Worm (Caenorhabditis elegans): ENCODE results near the gene mec-2.

mec-2 gene

DNA sequence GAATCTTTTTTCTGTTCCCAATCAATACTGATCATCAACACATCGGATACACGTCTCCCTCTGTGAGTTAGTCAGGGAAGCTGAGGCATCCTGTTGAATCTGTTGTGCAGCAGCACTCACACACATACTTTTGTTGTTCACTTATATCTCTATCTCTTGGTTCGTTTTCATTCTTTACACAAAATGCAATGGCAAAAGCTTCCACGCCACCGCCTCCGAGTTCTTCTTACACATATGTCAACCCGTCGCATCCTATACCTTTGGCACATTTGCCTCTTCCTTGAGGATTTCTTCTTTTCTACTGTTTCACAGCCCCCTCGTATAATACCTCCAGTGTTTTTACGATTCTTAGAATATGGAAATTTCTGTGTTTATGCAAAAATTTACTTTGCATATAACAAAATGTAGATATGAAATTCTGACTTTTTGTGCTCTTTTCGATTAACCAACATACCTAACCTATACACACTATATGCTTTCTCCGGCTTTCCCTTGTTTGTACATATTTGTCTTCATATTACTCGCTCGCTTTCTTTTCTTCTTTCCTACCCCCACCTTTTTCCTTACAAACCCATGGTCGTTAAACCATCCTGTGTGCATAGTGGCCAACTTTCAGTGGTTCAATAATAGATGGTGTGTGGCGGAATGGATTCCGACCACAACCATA is 25.1 kb downstream of the mec-2 start, which contains the start of gene unc-97:
TSS of gene unc-97 (plus strand) at position 617 of the 667 bp plus-strand sequence.
- no peak for TF ChIP-seq aly-2 (tag; optimal IDR thresholded peaks at IDR 0.05)
- no peak for TF ChIP-seq ztf-11 (tag; optimal IDR thresholded peaks at IDR 0.05)
- TF ChIP-seq nhr-76 (tag; optimal IDR thresholded peaks at IDR 0.05) = no peak
- peak in 1 of 2 experiments; percentile 25 for TF ChIP-seq daf-16 (GFP tag; optimal IDR thresholded peaks at IDR 0.05)
- no peak for TF ChIP-seq daf-16 (tag; optimal IDR thresholded peaks at IDR 0.05)

DNA sequence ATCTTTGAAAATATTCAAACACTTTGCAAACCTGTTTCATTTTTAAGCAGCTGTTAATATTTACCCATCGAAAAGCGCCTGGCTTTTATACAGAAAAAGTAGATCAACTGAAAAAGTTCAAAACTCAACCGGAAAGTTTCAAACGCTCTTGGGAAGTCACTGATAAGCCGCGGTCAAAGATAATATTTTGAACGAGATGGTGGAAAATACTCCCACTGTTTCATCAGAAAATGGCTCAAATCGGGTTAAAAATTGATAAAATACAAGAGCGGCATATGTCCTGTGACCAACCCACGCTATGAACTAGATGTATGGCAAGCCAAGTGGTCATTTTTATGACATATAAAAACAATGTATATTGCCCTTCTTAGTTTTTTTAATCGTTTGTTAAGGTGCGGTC is 31.7 kb downstream of the mec-2 start, which contains the start of gene sulp-2:
TSS of gene sulp-2 (minus strand) at position 107 of the 400 bp plus-strand sequence.
- TF ChIP-seq pqm-1 (tag; optimal IDR thresholded peaks at IDR 0.05) = peak; percentile 11
- TF ChIP-seq unc-62 (GFP tag; optimal IDR thresholded peaks at IDR 0.05 in 1 of 2) = peak in 1 of 2 experiments; percentile 85
- TF ChIP-seq unc-62 (tag; optimal IDR thresholded peaks at IDR 0.05) = no peak
- TF ChIP-seq dmd-9 (GFP tag; IDR thresholded peaks at IDR 0.05) = no peak
- TF ChIP-seq dve-1 (tag; optimal IDR thresholded peaks at IDR 0.05; ENCODE audit: insufficient read depth) = peak; percentile 11
- TF ChIP-seq nhr-28 (tag; optimal IDR thresholded peaks at IDR 0.05) = peak; percentile 2
- no peak for TF ChIP-seq lir-3 (tag; optimal IDR thresholded peaks at IDR 0.05)
- TF ChIP-seq mes-2 (tag; optimal IDR thresholded peaks at IDR 0.05; ENCODE audit: poor library complexity, severe bottlenecking) = no peak
- TF ChIP-seq hlh-11 (tag; optimal IDR thresholded peaks at IDR 0.05) = peak; percentile 39

DNA sequence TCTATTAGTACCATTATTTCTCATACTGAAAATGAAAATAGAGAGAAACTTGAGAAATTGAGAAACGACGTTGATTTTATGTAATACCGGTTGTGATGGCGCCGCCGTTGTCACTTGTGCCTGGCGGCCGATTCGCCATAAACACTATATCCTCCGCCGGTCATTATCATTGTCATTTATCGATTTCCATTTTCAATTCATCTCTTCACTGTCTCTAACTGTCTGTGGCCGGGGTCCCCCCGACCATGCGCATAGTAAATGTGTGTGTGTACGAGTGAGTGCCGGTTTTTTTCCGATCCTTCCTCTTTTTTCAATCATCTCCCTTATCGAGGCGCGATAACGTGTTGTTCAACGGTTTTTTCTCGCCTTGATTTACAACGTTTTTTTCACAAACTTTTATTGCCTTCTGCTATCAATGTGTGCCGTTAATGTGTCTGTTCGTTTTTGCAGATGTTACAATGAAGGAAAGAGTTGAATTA is 35.8 kb downstream of the mec-2 start, which contains the start of gene F14D12.1:
TSS of gene F14D12.1 (plus strand) at position 429 of the 479 bp plus-strand sequence.
- no peak for TF ChIP-seq lin-1 (GFP tag; IDR thresholded peaks at IDR 0.05)
- no peak for TF ChIP-seq mep-1 (tag; optimal IDR thresholded peaks at IDR 0.05)
- peak; percentile 67 for TF ChIP-seq hlh-11 (tag; optimal IDR thresholded peaks at IDR 0.05)
- 0 out of 2 replicates have a peak, but pooled peaks have one; percentile 14 for TF ChIP-seq dmd-6 (GFP tag; IDR thresholded peaks at IDR 0.05)
- TF ChIP-seq sdz-12 (GFP tag; optimal IDR thresholded peaks at IDR 0.05) = no peak
- TF ChIP-seq nhr-48 (tag; optimal IDR thresholded peaks at IDR 0.05) = peak; percentile 37
- TF ChIP-seq mdl-1 (tag; optimal IDR thresholded peaks at IDR 0.05) = peak in 1 of 2 experiments; percentile 30
- peak in 1 of 2 experiments; percentile 46 for TF ChIP-seq unc-62 (GFP tag; optimal IDR thresholded peaks at IDR 0.05 in 1 of 2)
- no peak for TF ChIP-seq unc-62 (tag; optimal IDR thresholded peaks at IDR 0.05)
- peak; percentile 70 for TF ChIP-seq nhr-28 (tag; optimal IDR thresholded peaks at IDR 0.05)
- peak; percentile 76 for TF ChIP-seq mxl-3 (GFP tag; optimal IDR thresholded peaks at IDR 0.05)
- TF ChIP-seq Y105C5A.15 (GFP tag; IDR thresholded peaks at IDR 0.05) = no peak
- TF ChIP-seq saeg-2 (GFP tag; IDR thresholded peaks at IDR 0.05) = no peak
- no peak for TF ChIP-seq nhr-237 (tag; optimal IDR thresholded peaks at IDR 0.05)
- no peak for TF ChIP-seq daf-12 (tag; optimal IDR thresholded peaks at IDR 0.05)
- no peak for TF ChIP-seq skn-1 (tag; optimal IDR thresholded peaks at IDR 0.05)
- TF ChIP-seq aha-1 (tag) = peak; percentile 95
- no peak for TF ChIP-seq unc-39 (tag; optimal IDR thresholded peaks at IDR 0.05)
- TF ChIP-seq hlh-30 (tag; optimal IDR thresholded peaks at IDR 0.05; ENCODE audit: insufficient read depth) = peak; percentile 32

DNA sequence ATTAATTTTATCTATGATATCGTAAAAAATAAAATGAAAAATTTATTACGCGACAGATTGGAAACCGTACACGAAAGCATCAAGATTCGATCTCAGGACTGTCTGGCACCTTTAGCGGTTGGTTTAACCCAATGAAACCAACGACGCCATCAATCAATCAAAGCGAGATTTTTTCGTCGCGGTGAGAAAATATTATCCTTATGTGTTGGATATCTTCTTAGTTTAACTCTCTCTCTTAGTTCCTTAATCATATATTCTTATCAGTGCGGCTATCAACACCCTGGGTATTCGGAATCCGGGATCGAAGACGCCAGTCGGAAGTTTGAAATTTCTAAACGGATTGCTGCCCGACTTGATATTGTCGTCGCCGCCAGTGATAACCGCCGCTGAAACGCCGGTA is 37.5 kb downstream of the mec-2 start:
- no peak for TF ChIP-seq sdz-12 (GFP tag; optimal IDR thresholded peaks at IDR 0.05)
- TF ChIP-seq dmd-6 (GFP tag; IDR thresholded peaks at IDR 0.05) = no peak
- TF ChIP-seq mdl-1 (tag; optimal IDR thresholded peaks at IDR 0.05) = no peak
- TF ChIP-seq dve-1 (tag; optimal IDR thresholded peaks at IDR 0.05; ENCODE audit: insufficient read depth) = no peak
- no peak for TF ChIP-seq mes-2 (tag; optimal IDR thresholded peaks at IDR 0.05; ENCODE audit: poor library complexity, severe bottlenecking)
- TF ChIP-seq zfp-3 (GFP tag; conservative IDR thresholded peaks at IDR 0.05) = no peak
- TF ChIP-seq hlh-11 (tag; optimal IDR thresholded peaks at IDR 0.05) = no peak
- no peak for TF ChIP-seq F26F4.8 (GFP tag; conservative IDR thresholded peaks at IDR 0.05)
- TF ChIP-seq nhr-28 (tag; optimal IDR thresholded peaks at IDR 0.05) = no peak
- no peak for TF ChIP-seq lin-15B (tag; optimal IDR thresholded peaks at IDR 0.05)
- TF ChIP-seq R02D3.7 (tag; optimal IDR thresholded peaks at IDR 0.05) = no peak

Measured in whole organism, L4 larva.